Worm (Caenorhabditis elegans): Measurements from ENCODE around the gene npr-25.
A peak's percentile ranks its signal among the peaks of the same experiment; 100 is the strongest.

npr-25 gene

DNA sequence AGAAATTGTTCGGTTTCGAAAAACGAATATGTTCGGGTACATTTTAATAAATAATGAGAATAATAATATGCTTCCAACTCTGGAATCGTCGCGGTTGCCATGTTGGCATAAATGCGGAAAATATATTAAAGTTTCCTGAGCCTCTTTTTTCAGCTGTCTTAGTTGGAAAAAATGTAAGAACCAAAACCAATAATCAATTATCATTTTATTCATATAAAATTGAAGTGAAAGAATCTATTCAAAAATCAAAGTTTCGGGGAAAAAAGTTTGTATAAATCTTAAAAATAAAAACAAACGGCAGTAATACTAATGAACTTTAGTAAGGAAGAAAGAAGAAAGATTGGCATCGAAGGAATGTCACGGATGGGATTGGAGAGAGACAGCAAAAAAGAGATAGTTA is 47.9 kb downstream of the npr-25 start, which contains the start of gene srh-45:
srh-45 (minus strand) TSS at position 101 of the 400 bp plus-strand sequence.
- TF ChIP-seq nhr-6 (tag; optimal IDR thresholded peaks at IDR 0.05): no peak
- no peak for TF ChIP-seq mab-5 (tag; optimal IDR thresholded peaks at IDR 0.05)
- no peak for TF ChIP-seq nhr-21 (tag; optimal IDR thresholded peaks at IDR 0.05)
- TF ChIP-seq nhr-77 (tag; optimal IDR thresholded peaks at IDR 0.05): no peak
- TF ChIP-seq C34F6.9 (tag; optimal IDR thresholded peaks at IDR 0.05): no peak
- TF ChIP-seq unc-39 (tag; optimal IDR thresholded peaks at IDR 0.05): no peak
- TF ChIP-seq lin-11 (tag; optimal IDR thresholded peaks at IDR 0.05): no peak
- TF ChIP-seq peb-1 (tag; optimal IDR thresholded peaks at IDR 0.05): no peak
- no peak for TF ChIP-seq ceh-16 (tag; optimal IDR thresholded peaks at IDR 0.05)
- TF ChIP-seq fos-1 (tag; optimal IDR thresholded peaks at IDR 0.05): no peak
- no peak for TF ChIP-seq F13H6.1 (tag; optimal IDR thresholded peaks at IDR 0.05)
- no peak for TF ChIP-seq aly-2 (tag; optimal IDR thresholded peaks at IDR 0.05)
- TF ChIP-seq elt-1 (tag; optimal IDR thresholded peaks at IDR 0.05): no peak
- TF ChIP-seq Y55F3AM.14 (GFP tag; optimal IDR thresholded peaks at IDR 0.05): no peak
- no peak for TF ChIP-seq ceh-82 (tag; optimal IDR thresholded peaks at IDR 0.05)
- TF ChIP-seq mdl-1 (tag; optimal IDR thresholded peaks at IDR 0.05): no peak
- no peak for TF ChIP-seq sma-3 (GFP tag; optimal IDR thresholded peaks at IDR 0.05)

ce11 chrV:11304200-11304599 is 48.6 kb downstream of the npr-25 start:
- TF ChIP-seq ceh-16 (tag; optimal IDR thresholded peaks at IDR 0.05) (no peak), alr-1 (tag; optimal IDR thresholded peaks at IDR 0.05) (no peak), nhr-10 (tag; optimal IDR thresholded peaks at IDR 0.05) (no peak), nhr-12 (tag; optimal IDR thresholded peaks at IDR 0.05) (no peak), C34F6.9 (tag; optimal IDR thresholded peaks at IDR 0.05) (no peak)

ce11 chrV:11302698-11303097 is 50.1 kb downstream of the npr-25 start, which contains the start of gene srh-46:
srh-46 (minus strand) TSS chrV:11302886.
- no peak for TF ChIP-seq mdl-1 (tag; optimal IDR thresholded peaks at IDR 0.05)
- peak; percentile 67 for TF ChIP-seq blmp-1 (tag; optimal IDR thresholded peaks at IDR 0.05; ENCODE audit: insufficient read depth)
- TF ChIP-seq skn-1 (tag; optimal IDR thresholded peaks at IDR 0.05): no peak

- TF ChIP-seq nhr-25 (tag; optimal IDR thresholded peaks at IDR 0.05) (no peak), nhr-77 (tag; optimal IDR thresholded peaks at IDR 0.05) (no peak), nhr-237 (tag; optimal IDR thresholded peaks at IDR 0.05) (no peak), nhr-11 (tag; optimal IDR thresholded peaks at IDR 0.05) (no peak), mab-5 (tag; optimal IDR thresholded peaks at IDR 0.05) (no peak), ceh-82 (tag; optimal IDR thresholded peaks at IDR 0.05) (no peak), ZK546.5 (tag; optimal IDR thresholded peaks at IDR 0.05) (no peak), dmd-4 (tag; optimal IDR thresholded peaks at IDR 0.05) (no peak)
These were observed 52.3 kb downstream of the npr-25 start, which contains the start of gene srh-47 for ce11 chrV:11300539-11300938. srh-47 (minus strand) TSS chrV:11300639.

ce11 chrV:11299406-11299805 is 53.4 kb downstream of the npr-25 start:
- no peak for TF ChIP-seq nhr-237 (tag; optimal IDR thresholded peaks at IDR 0.05)
- TF ChIP-seq sma-9 (GFP tag; optimal IDR thresholded peaks at IDR 0.05): no peak
- no peak for TF ChIP-seq sma-9 (tag; optimal IDR thresholded peaks at IDR 0.05)
- no peak for TF ChIP-seq egl-27 (tag; optimal IDR thresholded peaks at IDR 0.05)
- TF ChIP-seq crh-2 (tag; optimal IDR thresholded peaks at IDR 0.05): no peak
- no peak for TF ChIP-seq ZK546.5 (tag; optimal IDR thresholded peaks at IDR 0.05)
- no peak for TF ChIP-seq nhr-129 (tag; optimal IDR thresholded peaks at IDR 0.05)
- TF ChIP-seq snpc-4 (tag; optimal IDR thresholded peaks at IDR 0.05): no peak
- TF ChIP-seq zag-1 (tag; optimal IDR thresholded peaks at IDR 0.05): no peak
- no peak for TF ChIP-seq dmd-4 (tag; optimal IDR thresholded peaks at IDR 0.05)
- TF ChIP-seq nhr-21 (tag; optimal IDR thresholded peaks at IDR 0.05): no peak
- no peak for TF ChIP-seq nhr-25 (tag; optimal IDR thresholded peaks at IDR 0.05)

Data from whole organism, L2 larva.